Fruit fly (Drosophila melanogaster) Kc167 (cell line): ENCODE measurements around the gene Itpr.

Experiments
- Myc ChIP-seq: fragments of >200 bp; optimal IDR thresholded peaks from 2 replicates; lab custom pipeline; 2017; ENCODE audit warnings: missing external identifiers
- Sin3A ChIP-seq: fragments of >200 bp; optimal IDR thresholded peaks from 2 replicates; lab custom pipeline; 2018; ENCODE audit warnings: missing external identifiers
- h ChIP-seq: fragments of >200 bp; optimal IDR thresholded peaks from 3 replicates; lab custom pipeline; 2018; ENCODE audit warnings: missing external identifiers
- insv ChIP-seq: fragments of >200 bp; optimal IDR thresholded peaks from 3 replicates; lab custom pipeline; 2018; ENCODE audit warnings: missing external identifiers
- psq ChIP-seq: fragments of >200 bp; optimal IDR thresholded peaks from 2 replicates; lab custom pipeline; 2017; ENCODE audit warnings: missing external identifiers
- ttk ChIP-seq: sonication (Bioruptor generic); optimal IDR thresholded peaks from 2 replicates; lab custom pipeline; 2017; ENCODE audit warnings: missing external identifiers

The Itpr gene

DNA sequence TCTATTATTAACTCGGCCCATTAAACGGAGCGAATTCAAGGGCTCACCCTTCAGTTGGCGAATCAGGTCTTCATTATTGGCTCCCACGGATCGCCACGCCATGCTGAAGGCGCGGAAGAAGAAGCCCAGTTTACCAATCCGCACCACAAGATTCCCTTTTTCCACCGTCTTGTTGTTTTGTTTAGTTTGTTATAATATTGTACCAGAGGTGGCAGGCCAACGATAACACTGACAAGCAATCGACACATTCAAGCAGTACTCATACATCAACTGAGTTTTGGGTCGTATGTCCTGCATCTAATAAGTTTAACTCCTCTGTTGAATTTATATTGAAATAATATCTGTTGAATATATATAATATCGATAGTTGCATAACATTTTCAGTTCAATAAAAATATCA, 37.2 kb downstream of the Itpr start, which contains the start of gene Pcmt:
TSS of gene Pcmt (minus strand) at position 235 of the 400 bp plus-strand sequence.
- TF ChIP-seq psq (lab: Kevin White, UChicago) (no peak), h (lab: Kevin White, UChicago) (no peak)

DNA sequence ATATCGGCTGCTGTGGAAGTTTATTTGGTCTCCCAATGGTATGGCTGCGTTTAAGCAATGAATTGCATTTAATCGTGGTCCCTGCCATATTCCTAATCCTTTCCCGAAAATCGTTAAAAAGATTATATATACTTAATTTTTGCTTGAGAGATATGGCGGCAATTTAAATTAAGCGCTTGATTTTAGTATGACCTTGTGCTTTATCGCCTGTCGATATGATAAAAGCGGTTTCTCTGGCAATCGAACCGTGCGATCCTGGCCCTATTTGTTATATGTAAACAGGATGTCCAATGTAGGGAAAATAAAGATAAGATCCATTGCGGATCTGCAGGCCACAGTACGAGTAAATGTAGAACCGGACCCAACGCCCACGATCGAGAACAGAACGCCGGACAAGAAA, 37.9 kb downstream of the Itpr start, which contains the start of gene Snm1:
TSS of gene Snm1 (plus strand) at position 233 of the 400 bp plus-strand sequence.
- TF ChIP-seq ttk (lab: Kevin White, UChicago) (no peak), psq (lab: Kevin White, UChicago) (no peak), insv (no peak), Myc (lab: Kevin White, UChicago) (no peak), h (lab: Kevin White, UChicago) (no peak), Sin3A (no peak)

DNA sequence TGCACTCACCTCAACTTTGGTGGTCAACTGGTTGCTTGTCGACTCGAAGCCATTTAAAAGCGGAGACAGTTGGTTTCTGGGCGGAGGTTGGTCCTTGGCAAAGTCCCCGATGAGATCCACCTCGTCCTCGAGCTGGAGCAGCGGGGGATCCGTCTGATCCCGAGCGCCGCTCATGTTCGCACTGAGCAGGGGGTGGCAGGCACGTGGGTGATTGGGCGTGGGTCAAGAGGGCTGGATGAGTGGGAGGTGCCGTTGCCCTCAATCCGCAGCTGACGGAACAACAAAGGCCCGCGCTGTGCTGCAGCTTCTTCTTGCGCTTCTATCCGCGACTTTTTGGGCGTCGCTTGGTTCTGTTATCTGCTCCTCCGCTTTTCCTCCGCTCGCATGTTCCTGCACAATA, 46.0 kb downstream of the Itpr start:
- no peak for TF ChIP-seq psq (lab: Kevin White, UChicago)
- TF ChIP-seq Myc (lab: Kevin White, UChicago), result no peak
- no peak for TF ChIP-seq ttk (lab: Kevin White, UChicago)

DNA sequence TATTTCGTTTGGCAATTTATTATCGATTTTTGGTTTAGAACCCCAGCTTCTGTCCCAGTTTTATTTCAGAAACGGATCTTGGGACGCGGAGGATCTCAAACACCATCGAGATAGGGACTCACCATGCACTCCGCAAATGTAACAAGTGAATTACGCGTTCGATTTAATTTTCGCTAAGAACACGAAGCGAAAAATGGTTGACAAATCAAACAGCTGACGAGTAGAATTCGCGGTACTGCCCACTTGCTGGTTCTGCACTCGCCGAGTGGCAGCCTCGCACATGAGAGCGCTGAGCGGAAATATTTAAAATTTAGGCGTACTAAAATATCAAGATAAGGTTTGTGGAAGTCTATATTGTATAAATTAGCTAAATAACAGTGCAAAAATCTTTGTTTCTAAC, 46.5 kb downstream of the Itpr start, which contains the start of gene Pi4KIIalpha:
TSS of gene Pi4KIIalpha (minus strand) at position 233 of the 400 bp plus-strand sequence.
- TF ChIP-seq insv (no peak), Myc (lab: Kevin White, UChicago) (no peak), h (lab: Kevin White, UChicago) (no peak), ttk (lab: Kevin White, UChicago) (no peak), Sin3A (no peak), psq (lab: Kevin White, UChicago) (no peak)

DNA sequence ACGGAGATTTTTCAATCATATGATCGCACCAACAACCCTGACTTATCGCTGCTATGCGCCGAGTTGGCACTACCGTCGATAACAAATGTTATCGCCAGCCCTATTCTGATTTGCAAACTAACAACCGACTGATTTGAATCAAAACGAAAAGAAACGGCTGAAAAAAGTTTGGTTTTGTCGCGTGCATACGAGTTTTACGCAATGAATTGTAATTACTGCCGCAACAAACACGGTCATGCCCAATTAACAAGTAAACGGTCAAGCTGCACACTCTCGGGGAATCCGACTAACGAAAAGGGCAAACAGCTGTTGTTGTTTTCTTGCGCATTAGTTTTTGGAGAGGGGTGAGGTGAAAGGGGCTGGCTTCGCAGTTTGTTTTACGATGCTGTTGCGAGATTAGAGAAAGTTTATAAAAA, 47.9 kb downstream of the Itpr start, which contains the start of the genes CG14671 and CG12746:
TSS of gene CG14671 (minus strand) at position 41 of the 416 bp plus-strand sequence.
TSS of gene CG12746 (plus strand) at position 91 of the 416 bp plus-strand sequence.
- TF ChIP-seq insv (no peak), Myc (lab: Kevin White, UChicago) (no peak), psq (lab: Kevin White, UChicago) (no peak), h (lab: Kevin White, UChicago) (no peak), Sin3A (no peak), ttk (lab: Kevin White, UChicago) (no peak)

DNA sequence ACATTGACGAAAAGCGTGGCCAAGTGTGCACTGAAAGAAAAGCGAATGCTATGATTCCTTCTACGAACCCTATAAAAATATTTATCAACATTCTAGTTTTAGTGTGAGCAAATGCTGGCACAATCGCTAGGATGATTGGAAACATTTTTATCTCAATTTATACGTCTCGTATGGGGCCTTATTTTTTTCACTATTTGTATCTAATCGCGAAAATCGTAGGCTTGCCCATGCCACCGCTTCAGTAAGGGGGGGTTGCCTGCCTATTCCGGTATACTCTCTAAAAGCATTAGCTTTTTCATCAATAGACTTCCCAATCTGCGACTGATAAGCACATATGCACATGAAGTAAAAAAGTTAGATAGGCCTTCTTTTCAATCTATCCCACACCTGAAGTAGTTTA, 48.7 kb downstream of the Itpr start:
- TF ChIP-seq ttk (lab: Kevin White, UChicago), result no peak
- TF ChIP-seq psq (lab: Kevin White, UChicago), result no peak
- no peak for TF ChIP-seq Myc (lab: Kevin White, UChicago)
- TF ChIP-seq insv, result no peak
- no peak for TF ChIP-seq h (lab: Kevin White, UChicago)
- TF ChIP-seq Sin3A, result no peak

DNA sequence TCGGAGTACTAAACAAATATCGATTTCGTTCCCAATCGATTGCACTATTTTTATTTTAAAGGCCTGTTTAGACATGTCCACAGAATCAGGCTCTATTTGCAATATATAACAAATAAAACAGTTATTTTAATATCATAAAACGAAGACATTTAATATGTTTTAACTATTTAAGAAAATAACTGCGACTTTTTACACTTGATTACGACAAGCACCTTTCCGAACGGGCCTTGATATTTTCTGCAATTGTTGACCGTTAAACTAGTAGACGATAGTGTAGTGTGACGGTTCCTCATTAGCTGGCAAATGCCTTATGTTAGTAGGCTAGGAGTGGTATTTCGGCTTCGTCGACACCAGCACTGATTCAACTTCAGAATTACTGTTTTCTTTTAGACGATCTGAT, 51.7 kb downstream of the Itpr start, which contains the start of the genes CG2931 and Rheb:
TSS of gene CG2931 (minus strand) at position 26 of the 400 bp plus-strand sequence.
TSS of gene Rheb (plus strand) at position 332 of the 400 bp plus-strand sequence.
- TF ChIP-seq ttk (lab: Kevin White, UChicago) (no peak), h (lab: Kevin White, UChicago) (no peak), psq (lab: Kevin White, UChicago) (no peak), insv (no peak), Myc (lab: Kevin White, UChicago) (no peak), Sin3A (no peak)

DNA sequence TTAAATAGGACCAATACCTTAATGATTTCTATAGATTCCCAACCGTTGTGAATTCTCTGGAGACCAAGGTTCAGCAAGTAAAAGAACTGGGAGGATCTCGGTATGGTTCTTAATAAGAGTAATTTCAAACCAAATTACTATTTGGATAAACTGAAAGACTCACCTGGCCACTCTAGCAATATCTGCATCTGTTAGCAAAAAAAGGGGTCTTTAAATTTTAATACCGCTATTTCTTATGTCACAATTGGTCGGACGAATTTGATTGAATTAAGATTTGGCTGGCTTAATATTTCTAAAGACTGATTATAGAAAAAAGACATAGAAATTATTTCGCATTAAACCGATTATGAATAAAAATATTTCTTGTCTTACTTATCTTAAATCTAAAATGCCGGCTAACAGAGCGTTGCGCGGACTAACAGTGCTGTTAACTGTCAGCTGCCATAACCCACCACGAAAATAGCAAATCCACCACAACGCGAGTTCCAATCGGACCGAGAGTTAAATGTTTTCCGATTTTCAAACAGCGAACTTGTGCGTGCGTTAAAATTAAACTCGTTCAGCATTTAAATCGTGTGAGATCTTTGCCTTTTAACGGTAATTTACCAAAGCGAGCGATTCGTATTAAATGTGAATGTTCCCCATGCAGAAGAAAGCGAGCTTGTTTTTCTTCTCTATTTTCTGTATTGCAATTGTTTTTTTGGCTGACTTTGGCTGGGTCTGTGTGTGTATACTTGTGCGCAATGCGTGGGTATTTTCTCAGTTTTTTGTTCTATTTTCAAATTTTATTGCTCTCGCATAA, 53.9 kb downstream of the Itpr start, which contains the start of gene CRMP:
TSS of gene CRMP (plus strand) at position 474 of the 802 bp plus-strand sequence.
- TF ChIP-seq Sin3A (no peak), Myc (lab: Kevin White, UChicago) (no peak), h (lab: Kevin White, UChicago) (no peak), insv (no peak), psq (lab: Kevin White, UChicago) (no peak), ttk (lab: Kevin White, UChicago) (no peak)

DNA sequence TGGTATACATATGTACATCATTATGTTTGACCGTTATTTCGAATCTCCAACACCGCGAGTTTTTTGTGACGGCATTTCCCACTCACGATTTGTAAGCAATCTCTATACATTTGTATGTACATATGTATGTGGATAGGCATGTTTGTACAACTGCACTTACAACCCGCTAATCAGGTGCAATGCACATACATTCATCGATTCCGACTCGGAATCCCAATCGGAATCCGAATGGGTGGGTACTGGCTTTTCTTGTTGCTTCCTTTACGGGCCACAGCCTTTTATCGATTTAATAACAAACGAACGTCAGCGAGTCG, 54.5 kb downstream of the Itpr start:
- TF ChIP-seq h (lab: Kevin White, UChicago) (no peak), Myc (lab: Kevin White, UChicago) (no peak), insv (no peak), psq (lab: Kevin White, UChicago) (no peak), Sin3A (no peak), ttk (lab: Kevin White, UChicago) (no peak)

DNA sequence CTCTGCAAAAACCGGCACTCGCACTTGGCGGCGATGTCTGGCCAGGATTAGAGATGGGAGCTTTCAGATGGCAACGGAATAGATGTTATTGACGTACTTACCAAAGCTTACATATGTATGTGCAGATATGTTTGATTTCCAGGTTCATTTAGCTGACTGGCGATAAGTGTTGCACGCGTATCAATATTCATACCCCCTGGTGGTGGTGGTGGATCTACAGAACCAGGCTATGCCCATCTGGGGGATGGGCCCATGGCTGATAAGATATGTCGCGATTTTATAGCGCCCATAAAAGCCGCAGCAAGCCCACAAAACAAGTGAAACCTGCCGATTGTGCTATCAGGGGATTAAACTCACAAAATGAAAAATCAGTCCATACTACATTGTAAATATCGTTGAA, 54.8 kb downstream of the Itpr start:
- TF ChIP-seq Sin3A (no peak), insv (no peak), h (lab: Kevin White, UChicago) (no peak)

DNA sequence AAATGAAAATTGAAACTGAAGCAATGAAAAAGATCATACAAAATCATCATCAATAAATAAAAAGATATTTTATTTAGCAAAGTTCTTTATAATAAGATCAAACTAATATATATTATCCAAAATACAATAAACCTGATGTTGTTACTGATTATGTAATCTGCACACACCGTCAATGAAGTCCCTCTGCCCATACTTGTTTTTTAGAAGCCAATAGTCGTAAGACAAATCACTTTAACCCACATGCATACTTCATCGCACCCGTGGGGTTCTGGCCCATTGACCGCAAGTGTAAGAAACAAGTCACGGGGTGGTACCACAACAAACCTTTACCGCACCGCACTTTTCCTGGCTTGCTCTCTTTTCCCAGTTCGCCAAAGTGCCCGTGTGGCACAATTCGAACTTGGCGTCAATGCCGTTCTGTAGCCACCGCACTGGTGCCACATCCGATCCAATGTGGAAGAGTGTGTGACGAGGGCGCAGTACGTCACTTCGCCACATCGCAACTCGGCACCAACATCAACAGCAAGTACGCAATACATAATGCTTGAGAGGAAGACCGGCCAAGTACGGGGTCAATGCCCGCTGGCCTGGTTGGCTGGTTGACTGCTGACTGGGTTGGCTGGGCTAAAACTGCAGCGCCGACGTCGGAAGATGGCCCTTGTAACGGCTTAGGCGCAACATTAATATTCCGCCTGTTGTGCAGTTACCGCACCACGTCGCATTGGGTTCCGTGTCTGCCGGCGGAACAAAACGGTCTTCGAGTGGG, 56.2 kb downstream of the Itpr start:
- TF ChIP-seq psq (lab: Kevin White, UChicago) (no peak), insv (no peak), Myc (lab: Kevin White, UChicago) (no peak), Sin3A (no peak), ttk (lab: Kevin White, UChicago) (no peak), h (lab: Kevin White, UChicago) (no peak)

DNA sequence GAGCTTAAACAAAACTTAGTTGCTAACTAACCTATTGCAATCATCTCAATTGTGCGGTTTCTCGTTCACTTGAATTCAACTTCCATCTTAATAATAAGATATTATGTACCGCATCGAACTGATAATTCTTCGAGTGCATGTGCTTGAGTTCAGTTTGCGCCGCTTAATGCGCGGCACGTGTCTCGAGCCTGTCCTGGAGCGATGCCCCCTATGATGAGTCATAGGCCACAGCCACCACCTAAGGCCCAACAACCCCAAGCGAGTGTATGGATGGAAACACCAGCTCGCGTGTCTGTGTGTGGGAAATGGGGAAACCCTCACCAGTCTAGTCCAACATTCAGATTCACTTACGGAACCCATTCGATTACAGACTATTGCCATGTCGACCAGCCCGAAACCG, 57.0 kb downstream of the Itpr start:
- TF ChIP-seq psq (lab: Kevin White, UChicago) (no peak), h (lab: Kevin White, UChicago) (no peak), insv (no peak), Myc (lab: Kevin White, UChicago) (no peak), Sin3A (no peak), ttk (lab: Kevin White, UChicago) (no peak)
